Fruit fly (Drosophila melanogaster): ENCODE measurements around the gene CG31688.

The CG31688 gene

DNA sequence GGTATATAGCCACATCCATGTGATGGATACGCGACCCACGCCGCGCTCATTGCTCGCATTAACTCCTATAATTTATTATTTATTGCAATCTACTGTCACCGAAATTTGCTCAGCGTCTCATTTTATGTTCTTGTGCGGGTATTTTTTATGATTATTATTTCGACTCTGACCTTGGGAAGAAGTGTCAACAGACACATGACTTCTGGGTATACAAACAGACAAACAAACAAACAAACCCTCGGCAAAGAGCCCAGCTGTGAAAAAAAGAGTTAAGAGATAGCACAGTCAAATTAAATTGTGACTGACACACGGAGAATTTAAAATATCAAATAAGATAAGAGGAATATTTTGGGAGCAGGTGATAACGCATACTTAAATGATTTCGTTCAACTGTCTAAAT, 36.0 kb upstream of the CG31688 start (continued):
- TF ChIP-seq CG17361 (GFP tag; IDR thresholded peaks at IDR 0.05) (no peak), prd (optimal IDR thresholded peaks at IDR 0.05) (no peak), prd (GFP tag; IDR thresholded peaks at IDR 0.05) (no peak), knrl (GFP tag; IDR thresholded peaks at IDR 0.05; ENCODE audit: partially characterized antibody) (no peak), Kr (GFP tag; optimal IDR thresholded peaks at IDR 0.05) (no peak), CG2129 (GFP tag; IDR thresholded peaks at IDR 0.05; ENCODE audit: partially characterized antibody) (no peak), lilli (GFP tag; optimal IDR thresholded peaks at IDR 0.05) (no peak), ttk (GFP tag; IDR thresholded peaks at IDR 0.05) (no peak), CG9876 (GFP tag; optimal IDR thresholded peaks at IDR 0.05) (no peak), pho (GFP tag; optimal IDR thresholded peaks at IDR 0.05) (no peak), Lim3 (GFP tag; IDR thresholded peaks at IDR 0.05) (no peak), CG12744 (GFP tag; optimal IDR thresholded peaks at IDR 0.05) (no peak), Vsx1 (GFP tag; optimal IDR thresholded peaks at IDR 0.05) (peak; percentile 7), amos (GFP tag; IDR thresholded peaks at IDR 0.05; ENCODE audit: partially characterized antibody) (no peak), chn (GFP tag; optimal IDR thresholded peaks at IDR 0.05) (no peak), E2f1 (GFP tag; IDR thresholded peaks at IDR 0.05) (no peak), CG8478 (optimal IDR thresholded peaks at IDR 0.05) (no peak), Nf-YC (tag; optimal IDR thresholded peaks at IDR 0.05) (no peak), sna (GFP tag; IDR thresholded peaks at IDR 0.05; ENCODE audit: partially characterized antibody) (no peak), Elba2 (GFP tag; optimal IDR thresholded peaks at IDR 0.05) (no peak), CG16815 (GFP tag; optimal IDR thresholded peaks at IDR 0.05) (no peak), Nf-YB (GFP tag; optimal IDR thresholded peaks at IDR 0.05) (no peak), sens-2 (GFP tag; IDR thresholded peaks at IDR 0.05) (no peak), az2 (GFP tag; optimal IDR thresholded peaks at IDR 0.05) (no peak), Side (GFP tag; optimal IDR thresholded peaks at IDR 0.05) (no peak), Sox100B (GFP tag; optimal IDR thresholded peaks at IDR 0.05) (peak; percentile 35), ewg (GFP tag; optimal IDR thresholded peaks at IDR 0.05) (no peak), dimm (GFP tag; IDR thresholded peaks at IDR 0.05) (no peak), zfh1 (GFP tag; IDR thresholded peaks at IDR 0.05) (no peak), cas (GFP tag; IDR thresholded peaks at IDR 0.05) (no peak), Dll (GFP tag; IDR thresholded peaks at IDR 0.05; ENCODE audit: partially characterized antibody) (no peak), CG4617 (GFP tag; optimal IDR thresholded peaks at IDR 0.05; ENCODE audit: borderline replicate concordance) (no peak), pum (GFP tag; optimal IDR thresholded peaks at IDR 0.05) (no peak), pnt (GFP tag; optimal IDR thresholded peaks at IDR 0.05) (no peak), Atf-2 (GFP tag; optimal IDR thresholded peaks at IDR 0.05) (no peak), CG8944 (GFP tag; optimal IDR thresholded peaks at IDR 0.05) (no peak), corto (GFP tag; optimal IDR thresholded peaks at IDR 0.05) (no peak), CG14441 (GFP tag; IDR thresholded peaks at IDR 0.05) (no peak), gfzf (GFP tag; optimal IDR thresholded peaks at IDR 0.05) (no peak), CG10321 (GFP tag; IDR thresholded peaks at IDR 0.05) (no peak), CG12219 (GFP tag; optimal IDR thresholded peaks at IDR 0.05) (peak; percentile 8), CG2116 (GFP tag; optimal IDR thresholded peaks at IDR 0.05) (no peak), sc (optimal IDR thresholded peaks at IDR 0.05) (no peak), sc (GFP tag; optimal IDR thresholded peaks at IDR 0.05) (no peak), mld (GFP tag; IDR thresholded peaks at IDR 0.05; ENCODE audit: partially characterized antibody) (no peak), pb (GFP tag; optimal IDR thresholded peaks at IDR 0.05) (no peak), Dek (tag; optimal IDR thresholded peaks at IDR 0.05) (no peak), CG7372 (GFP tag; IDR thresholded peaks at IDR 0.05) (no peak), seq (GFP tag; IDR thresholded peaks at IDR 0.05) (no peak), disco-r (GFP tag; optimal IDR thresholded peaks at IDR 0.05) (no peak), lov (optimal IDR thresholded peaks at IDR 0.05) (no peak), lov (GFP tag; IDR thresholded peaks at IDR 0.05) (no peak), CG32532 (GFP tag; IDR thresholded peaks at IDR 0.05) (no peak), CG34376 (GFP tag; optimal IDR thresholded peaks at IDR 0.05) (no peak)
